Fruit fly (Drosophila melanogaster) whole organism, adult: Measurements from ENCODE around the gene CG14073.

ENCODE experiments used
- CG11617 ChIP-seq: fragments of 200-800 bp; sonication (Bioruptor generic); optimal IDR thresholded peaks from 2 replicates; lab custom pipeline; 2017; ENCODE audit warnings: mild to moderate bottlenecking, missing biosample characterization, missing genetic modification reagents, missing genetic modification characterization
- CG14711 ChIP-seq: fragments of 200-800 bp; sonication (Bioruptor generic); optimal IDR thresholded peaks from 2 replicates; lab custom pipeline; 2018; ENCODE audit warnings: missing biosample characterization, mild to moderate bottlenecking, missing genetic modification characterization, moderate library complexity
- Crg-1 ChIP-seq: fragments of 200-800 bp; sonication (Bioruptor generic); optimal IDR thresholded peaks from 2 replicates; lab custom pipeline; 2016; ENCODE audit warnings: missing biosample characterization, missing genetic modification characterization
- Mnt ChIP-seq: fragments of 200-800 bp; sonication (Bioruptor generic); optimal IDR thresholded peaks from 2 replicates; lab custom pipeline; 2016; ENCODE audit warnings: missing biosample characterization, mild to moderate bottlenecking, missing genetic modification characterization
- bab1 ChIP-seq: fragments of 200-800 bp; sonication (Bioruptor generic); optimal IDR thresholded peaks from 3 replicates; lab custom pipeline; 2019; ENCODE audit warnings: missing biosample characterization, mild to moderate bottlenecking, missing genetic modification characterization, moderate library complexity

DNA sequence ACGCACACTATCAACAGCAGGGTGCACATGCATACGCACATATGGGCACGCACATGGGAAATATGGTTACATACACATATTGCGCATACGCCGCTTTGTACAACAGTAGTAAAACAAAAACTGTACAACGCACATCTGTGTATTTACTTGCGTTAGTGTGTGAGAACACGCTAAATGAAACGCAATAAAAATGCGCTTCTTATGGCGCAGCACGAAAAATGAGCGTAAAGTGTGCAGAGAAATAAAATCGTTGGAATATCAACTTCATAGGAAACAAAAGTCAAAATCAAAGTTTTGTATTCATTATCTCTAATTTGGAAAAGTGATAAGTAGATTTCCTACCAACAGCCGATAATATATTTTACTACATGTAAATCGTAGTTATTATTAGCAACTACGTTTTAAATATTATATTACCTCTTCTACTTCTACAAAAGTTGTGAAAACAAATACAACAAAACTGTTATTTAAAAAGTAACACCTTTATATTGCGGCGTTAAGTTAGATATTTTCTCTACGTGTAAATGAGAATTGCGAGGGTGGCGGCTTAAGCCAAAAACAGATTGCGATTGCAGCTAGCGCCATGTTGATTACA lies 64.1 kb downstream of the CG14073 start:
- TF ChIP-seq CG11617 (GFP tag; lab: Kevin White, UChicago), result peak; percentile 93
- no peak for TF ChIP-seq bab1
- TF ChIP-seq CG14711, result peak; percentile 71
- TF ChIP-seq Crg-1 (GFP tag; lab: Kevin White, UChicago), result peak; percentile 19
- peak; percentile 69 for TF ChIP-seq Mnt (GFP tag; lab: Kevin White, UChicago)
